Worm (Caenorhabditis elegans) whole organism, L2 larva: ENCODE results near the gene bath-29.

ENCODE experiments used
- C34F6.9 ChIP-seq: fragments of 150-350 bp; optimal IDR thresholded peaks from 2 replicates; lab custom pipeline; 2014; ENCODE audit warnings: missing biosample characterization, missing genetic modification characterization
- R02D3.7 ChIP-seq: fragments of 150-350 bp; optimal IDR thresholded peaks from 2 replicates; lab custom pipeline; 2014; ENCODE audit warnings: missing biosample characterization, missing genetic modification characterization
- ZK546.5 ChIP-seq: sonication (generic microtip); optimal IDR thresholded peaks from 2 replicates; lab custom pipeline; 2017; ENCODE audit warnings: missing biosample characterization, missing genetic modification characterization
- ceh-16 ChIP-seq: fragments of 150-350 bp; optimal IDR thresholded peaks from 2 replicates; lab custom pipeline; 2014; ENCODE audit warnings: missing biosample characterization, missing genetic modification characterization
- mab-5 ChIP-seq: fragments of 150-350 bp; optimal IDR thresholded peaks from 2 replicates; lab custom pipeline; 2014; ENCODE audit warnings: missing biosample characterization, missing genetic modification characterization
- ztf-11 ChIP-seq: sonication (generic microtip); optimal IDR thresholded peaks from 2 replicates; lab custom pipeline; 2017; ENCODE audit warnings: missing biosample characterization, missing genetic modification characterization

DNA sequence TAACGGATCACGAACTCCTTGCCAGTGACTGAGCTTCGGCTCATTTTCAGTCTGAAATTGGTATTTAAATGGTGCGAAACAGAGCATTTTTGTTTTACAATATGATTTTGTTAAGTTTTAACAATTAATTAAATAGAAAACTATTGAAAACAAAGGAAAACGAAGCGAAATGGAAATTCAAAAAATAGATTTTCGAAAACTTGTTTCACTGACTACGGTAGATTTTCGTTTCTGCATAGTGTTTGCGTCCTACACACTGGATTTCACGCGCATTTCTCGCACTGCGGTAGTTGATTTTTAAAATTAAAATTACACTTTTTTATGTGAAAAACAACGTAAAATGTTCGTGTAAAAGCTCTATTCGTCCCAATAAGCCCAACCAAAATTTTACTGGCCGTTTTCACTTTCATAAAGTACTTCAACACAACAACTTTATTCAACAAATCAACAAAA is 2.0 kb upstream of the bath-29 start, which contains the start of gene bath-30:
- no peak for TF ChIP-seq mab-5 (tag; lab: Kevin White, UChicago)
- no peak for TF ChIP-seq ceh-16 (tag; lab: Kevin White, UChicago)
- no peak for TF ChIP-seq C34F6.9 (tag; lab: Kevin White, UChicago)
- TF ChIP-seq ztf-11, result no peak
- no peak for TF ChIP-seq ZK546.5 (tag; lab: Kevin White, UChicago)
- TF ChIP-seq R02D3.7, result no peak
